Worm (Caenorhabditis elegans) whole organism, early embryonic: ENCODE measurements around the gene dnj-13.

Source experiments
- B0310.2 ChIP-seq: sonication (generic microtip); optimal IDR thresholded peaks from 2 replicates; lab custom pipeline; 2016; ENCODE audit warnings: mild to moderate bottlenecking, missing genetic modification characterization, missing compliant biosample characterization
- F13C5.2 ChIP-seq: sonication (generic microtip); optimal IDR thresholded peaks from 2 replicates; lab custom pipeline; 2017; ENCODE audit warnings: mild to moderate bottlenecking, missing genetic modification characterization, inconsistent platforms, missing compliant biosample characterization
- aly-1 ChIP-seq: sonication (generic microtip); optimal IDR thresholded peaks from 2 replicates; lab custom pipeline; 2016; ENCODE audit warnings: missing genetic modification characterization, missing compliant biosample characterization
- ama-1 ChIP-seq: fragments of 150-350 bp; optimal IDR thresholded peaks from 2 replicates; lab custom pipeline; 2014
- ceh-13 ChIP-seq: fragments of 200-800 bp; sonication (Bioruptor generic); optimal IDR thresholded peaks from 2 replicates; lab custom pipeline; 2018; ENCODE audit warnings: mild to moderate bottlenecking, missing genetic modification characterization, missing compliant biosample characterization
- ceh-36 ChIP-seq: sonication (generic microtip); optimal IDR thresholded peaks from 2 replicates; lab custom pipeline; 2016; ENCODE audit warnings: missing genetic modification characterization, inconsistent platforms, missing compliant biosample characterization
- ets-7 ChIP-seq: sonication (generic microtip); optimal IDR thresholded peaks from 2 replicates; lab custom pipeline; 2016; ENCODE audit warnings: missing genotype, missing genetic modification characterization, missing compliant biosample characterization
- flt-1 ChIP-seq: fragments of 200-800 bp; sonication (Bioruptor generic); IDR thresholded peaks from 2 replicates; pipeline ENCODE4 v1.3.6; 2022; ENCODE audit warnings: missing genetic modification characterization, missing compliant biosample characterization
- hmbx-1 ChIP-seq: sonication (generic microtip); optimal IDR thresholded peaks from 2 replicates; lab custom pipeline; 2016; ENCODE audit warnings: mild to moderate bottlenecking, missing genetic modification characterization, missing compliant biosample characterization
- hmg-4 ChIP-seq: fragments of 200-800 bp; sonication (Bioruptor generic); optimal IDR thresholded peaks from 2 replicates; lab custom pipeline; 2018; ENCODE audit warnings: mild to moderate bottlenecking, missing genetic modification characterization, missing compliant biosample characterization
- hnd-1 ChIP-seq: sonication (generic microtip); optimal IDR thresholded peaks from 2 replicates; lab custom pipeline; 2016; ENCODE audit warnings: missing genetic modification characterization, missing compliant biosample characterization
- pes-1 ChIP-seq: fragments of 200-800 bp; sonication (Bioruptor generic); IDR thresholded peaks from 2 replicates; pipeline ENCODE4 v1.3.6; 2022; ENCODE audit warnings: missing genetic modification reagents, missing genetic modification characterization, missing compliant biosample characterization
- scrt-1 ChIP-seq: fragments of 200-800 bp; sonication (Bioruptor generic); IDR thresholded peaks from 2 replicates; pipeline ENCODE4 v1.3.6; 2022; ENCODE audit warnings: missing genetic modification characterization, missing compliant biosample characterization
- sea-1 ChIP-seq: fragments of 200-800 bp; sonication (Bioruptor generic); conservative IDR thresholded peaks from 2 replicates; pipeline ENCODE4 v1.3.6; 2022; ENCODE audit warnings: missing genetic modification characterization, missing compliant biosample characterization
- tbx-11 ChIP-seq: fragments of 200-800 bp; sonication (Bioruptor generic); IDR thresholded peaks from 2 replicates; pipeline ENCODE4 v1.3.6; 2022; ENCODE audit warnings: missing genetic modification characterization, missing compliant biosample characterization
- tbx-37 ChIP-seq: fragments of 200-800 bp; sonication (Bioruptor generic); conservative IDR thresholded peaks from 2 replicates; pipeline ENCODE4 v1.3.6; 2022; ENCODE audit warnings: missing genetic modification reagents, missing genetic modification characterization, missing compliant biosample characterization
- tra-4 ChIP-seq: sonication (generic microtip); optimal IDR thresholded peaks from 2 replicates; lab custom pipeline; 2017; ENCODE audit warnings: missing genetic modification characterization, missing compliant biosample characterization

dnj-13 gene

ce11 chrII:11572944-11573343 lies 27.4 kb downstream of the dnj-13 start, which contains the start of gene F54D5.2:
Gene F54D5.2, plus strand, starts transcription at chrII:11573180.
- TF ChIP-seq ceh-36 (tag; lab: Kevin White, UChicago), result no peak
- no peak for TF ChIP-seq ets-7
- TF ChIP-seq aly-1 (tag; lab: Kevin White, UChicago), result no peak
- TF ChIP-seq tbx-37 (GFP tag; lab: Robert Waterston, UW), result no peak
- no peak for TF ChIP-seq hnd-1 (tag; lab: Kevin White, UChicago)
- no peak for TF ChIP-seq sea-1 (GFP tag; lab: Robert Waterston, UW)
- TF ChIP-seq F13C5.2, result no peak
- TF ChIP-seq pes-1 (GFP tag; lab: Robert Waterston, UW), result no peak
- TF ChIP-seq tbx-11, result no peak
- no peak for TF ChIP-seq hmg-4 (GFP tag; lab: Kevin White, UChicago)
- no peak for TF ChIP-seq ama-1 (lab: Kevin White, UChicago)
- no peak for TF ChIP-seq B0310.2 (tag; lab: Kevin White, UChicago)
- no peak for TF ChIP-seq scrt-1 (GFP tag; lab: Robert Waterston, UW)
- TF ChIP-seq hmbx-1, result no peak
- no peak for TF ChIP-seq tra-4
- no peak for TF ChIP-seq flt-1

- no peak for TF ChIP-seq ceh-13
Measured at ce11 chrII:11577397-11577796, 31.9 kb downstream of the dnj-13 start, which contains the start of gene pcs-1. Gene pcs-1, minus strand, starts transcription at chrII:11577740.

- no peak for TF ChIP-seq tra-4
- TF ChIP-seq F13C5.2, result no peak
- TF ChIP-seq hmbx-1, result no peak
- TF ChIP-seq flt-1, result no peak
- TF ChIP-seq B0310.2 (tag; lab: Kevin White, UChicago), result no peak
- TF ChIP-seq ets-7, result no peak
- TF ChIP-seq scrt-1 (GFP tag; lab: Robert Waterston, UW), result no peak
- TF ChIP-seq tbx-11, result no peak
Measured at ce11 chrII:11577861-11578260, 32.4 kb downstream of the dnj-13 start.

ce11 chrII:11578327-11578726 lies 32.8 kb downstream of the dnj-13 start, which contains the start of gene smc-6:
Gene smc-6, plus strand, starts transcription at chrII:11578716.
- TF ChIP-seq hmbx-1 (no peak), tbx-37 (GFP tag; lab: Robert Waterston, UW) (no peak), pes-1 (GFP tag; lab: Robert Waterston, UW) (no peak), F13C5.2 (no peak), ets-7 (no peak), B0310.2 (tag; lab: Kevin White, UChicago) (no peak), scrt-1 (GFP tag; lab: Robert Waterston, UW) (no peak), sea-1 (GFP tag; lab: Robert Waterston, UW) (no peak), ceh-13 (no peak), tra-4 (no peak), tbx-11 (no peak), hnd-1 (tag; lab: Kevin White, UChicago) (no peak), ceh-36 (tag; lab: Kevin White, UChicago) (no peak), ama-1 (lab: Kevin White, UChicago) (no peak), flt-1 (no peak), aly-1 (tag; lab: Kevin White, UChicago) (no peak), hmg-4 (GFP tag; lab: Kevin White, UChicago) (no peak)

- TF ChIP-seq ets-7, result no peak
- TF ChIP-seq aly-1 (tag; lab: Kevin White, UChicago), result no peak
- TF ChIP-seq hmg-4 (GFP tag; lab: Kevin White, UChicago), result no peak
- no peak for TF ChIP-seq pes-1 (GFP tag; lab: Robert Waterston, UW)
- no peak for TF ChIP-seq B0310.2 (tag; lab: Kevin White, UChicago)
- no peak for TF ChIP-seq ama-1 (lab: Kevin White, UChicago)
- no peak for TF ChIP-seq scrt-1 (GFP tag; lab: Robert Waterston, UW)
- no peak for TF ChIP-seq ceh-36 (tag; lab: Kevin White, UChicago)
Measured at ce11 chrII:11582698-11583097, 37.2 kb downstream of the dnj-13 start, which contains the start of gene ints-7. Gene ints-7, plus strand, starts transcription at chrII:11582849.

- TF ChIP-seq hmbx-1, result no peak
Measured at ce11 chrII:11588304-11588703, 42.8 kb downstream of the dnj-13 start.

- TF ChIP-seq tra-4 (no peak), F13C5.2 (no peak), ceh-13 (no peak), hmbx-1 (no peak), ceh-36 (tag; lab: Kevin White, UChicago) (no peak), B0310.2 (tag; lab: Kevin White, UChicago) (no peak), hmg-4 (GFP tag; lab: Kevin White, UChicago) (no peak), ama-1 (lab: Kevin White, UChicago) (no peak), ets-7 (no peak), pes-1 (GFP tag; lab: Robert Waterston, UW) (no peak), flt-1 (no peak), scrt-1 (GFP tag; lab: Robert Waterston, UW) (no peak), tbx-11 (no peak), hnd-1 (tag; lab: Kevin White, UChicago) (no peak), aly-1 (tag; lab: Kevin White, UChicago) (no peak), tbx-37 (GFP tag; lab: Robert Waterston, UW) (no peak), sea-1 (GFP tag; lab: Robert Waterston, UW) (no peak)
Measured at ce11 chrII:11591558-11591957, 46.1 kb downstream of the dnj-13 start.

ce11 chrII:11592023-11592422 lies 46.5 kb downstream of the dnj-13 start, which contains the start of gene F07A11.1:
Gene F07A11.1, minus strand, starts transcription at chrII:11592123.
- no peak for TF ChIP-seq pes-1 (GFP tag; lab: Robert Waterston, UW)
- TF ChIP-seq ama-1 (lab: Kevin White, UChicago), result no peak
- TF ChIP-seq hmg-4 (GFP tag; lab: Kevin White, UChicago), result no peak
- no peak for TF ChIP-seq F13C5.2
- no peak for TF ChIP-seq ceh-13
- TF ChIP-seq tbx-11, result no peak
